Worm (Caenorhabditis elegans): ENCODE results near the gene arl-1.

arl-1 gene

ce11 chrII:8546975-8547374 lies 34.8 kb upstream of the arl-1 start (continued):
- TF ChIP-seq snpc-4 (GFP tag; optimal IDR thresholded peaks at IDR 0.05) (no peak), snpc-4 (tag; optimal IDR thresholded peaks at IDR 0.05) (peak in 1 of 4 experiments; percentile 73), dpff-1 (tag; optimal IDR thresholded peaks at IDR 0.05) (no peak), egrh-3 (GFP tag; IDR thresholded peaks at IDR 0.05) (peak; percentile 55; the same call in 1 of the 2 replicates), ztf-3 (GFP tag; optimal IDR thresholded peaks at IDR 0.05) (no peak), akir-1 (GFP tag; optimal IDR thresholded peaks at IDR 0.05) (no peak), madf-8 (GFP tag; conservative IDR thresholded peaks at IDR 0.05) (no peak), ceh-40 (GFP tag; IDR thresholded peaks at IDR 0.05) (peak; percentile 92), lin-26 (GFP tag; IDR thresholded peaks at IDR 0.05) (no peak), unc-62 (GFP tag; optimal IDR thresholded peaks at IDR 0.05) (no peak), T26A5.8 (tag; optimal IDR thresholded peaks at IDR 0.05) (peak; percentile 88), hmg-20 (GFP tag; IDR thresholded peaks at IDR 0.05) (peak; percentile 72), tlf-1 (GFP tag; optimal IDR thresholded peaks at IDR 0.05) (peak; percentile 79), lsy-27 (tag; optimal IDR thresholded peaks at IDR 0.05; ENCODE audit: borderline replicate concordance, insufficient read depth) (peak; percentile 23), lin-35 (GFP tag; optimal IDR thresholded peaks at IDR 0.05) (no peak), rpc-1 (optimal IDR thresholded peaks at IDR 0.05) (peak; percentile 87), rpc-1 (tag; optimal IDR thresholded peaks at IDR 0.05) (peak; percentile 91), mxl-1 (tag; optimal IDR thresholded peaks at IDR 0.05) (peak; percentile 97), egl-18 (GFP tag; IDR thresholded peaks at IDR 0.05) (peak; percentile 87), K12H6.12 (tag; optimal IDR thresholded peaks at IDR 0.05) (peak; percentile 6), nhr-27 (tag; optimal IDR thresholded peaks at IDR 0.05) (peak; percentile 75), nhr-120 (GFP tag; IDR thresholded peaks at IDR 0.05) (0 out of 2 replicates have a peak, but pooled peaks have one; percentile 69), aptf-3 (GFP tag; IDR thresholded peaks at IDR 0.05) (0 out of 2 replicates have a peak, but pooled peaks have one; percentile 37), pbrm-1 (GFP tag; IDR thresholded peaks at IDR 0.05) (no peak; the same call in 1 of the 2 replicates), C17E4.6 (GFP tag; IDR thresholded peaks at IDR 0.05) (no peak), ztf-28 (GFP tag; IDR thresholded peaks at IDR 0.05) (no peak), Y53F4B.3 (GFP tag; IDR thresholded peaks at IDR 0.05) (no peak), ceh-58 (GFP tag; IDR thresholded peaks at IDR 0.05) (peak; percentile 94; the same call in 1 of the 2 replicates), ccch-3 (GFP tag; optimal IDR thresholded peaks at IDR 0.05) (no peak), ceh-91 (GFP tag; IDR thresholded peaks at IDR 0.05) (peak; percentile 48; the same call in 1 of the 2 replicates), lsl-1 (GFP tag; optimal IDR thresholded peaks at IDR 0.05) (no peak), lag-1 (GFP tag; IDR thresholded peaks at IDR 0.05) (peak; percentile 85; the same call in 1 of the 2 replicates), bed-1 (GFP tag; IDR thresholded peaks at IDR 0.05) (no peak), B0035.1 (tag; optimal IDR thresholded peaks at IDR 0.05) (peak; percentile 51), cebp-2 (GFP tag; IDR thresholded peaks at IDR 0.05) (peak; percentile 98), tbp1 (GFP tag; optimal IDR thresholded peaks at IDR 0.05) (peak; percentile 96), tbx-9 (tag; optimal IDR thresholded peaks at IDR 0.05; ENCODE audit: borderline replicate concordance) (peak; percentile 21), mel-28 (tag; optimal IDR thresholded peaks at IDR 0.05; ENCODE audit: borderline replicate concordance) (peak; percentile 23), K11D2.4 (GFP tag; IDR thresholded peaks at IDR 0.05) (no peak; the same call in 1 of the 2 replicates), let-607 (tag; optimal IDR thresholded peaks at IDR 0.05) (peak; percentile 62 to 70), Y56A3A.18 (GFP tag; IDR thresholded peaks at IDR 0.05) (peak; percentile 91), hrde-1 (tag; optimal IDR thresholded peaks at IDR 0.05; ENCODE audit: borderline replicate concordance) (peak; percentile 72), ets-4 (GFP tag; optimal IDR thresholded peaks at IDR 0.05) (peak; percentile 93), bed-2 (GFP tag; IDR thresholded peaks at IDR 0.05) (no peak), nfya-1 (tag; optimal IDR thresholded peaks at IDR 0.05; ENCODE audit: borderline replicate concordance, insufficient read depth) (no peak), athp-1 (tag; optimal IDR thresholded peaks at IDR 0.05) (no peak), nhr-90 (tag; optimal IDR thresholded peaks at IDR 0.05) (peak; percentile 93), nhr-179 (tag; optimal IDR thresholded peaks at IDR 0.05) (peak; percentile 77), nfya-2 (GFP tag; IDR thresholded peaks at IDR 0.05) (0 out of 2 replicates have a peak, but pooled peaks have one; percentile 35)

All from whole organism, young adult.